Fruit fly (Drosophila melanogaster): ENCODE data around the gene CG43736.

Gene CG43736

DNA sequence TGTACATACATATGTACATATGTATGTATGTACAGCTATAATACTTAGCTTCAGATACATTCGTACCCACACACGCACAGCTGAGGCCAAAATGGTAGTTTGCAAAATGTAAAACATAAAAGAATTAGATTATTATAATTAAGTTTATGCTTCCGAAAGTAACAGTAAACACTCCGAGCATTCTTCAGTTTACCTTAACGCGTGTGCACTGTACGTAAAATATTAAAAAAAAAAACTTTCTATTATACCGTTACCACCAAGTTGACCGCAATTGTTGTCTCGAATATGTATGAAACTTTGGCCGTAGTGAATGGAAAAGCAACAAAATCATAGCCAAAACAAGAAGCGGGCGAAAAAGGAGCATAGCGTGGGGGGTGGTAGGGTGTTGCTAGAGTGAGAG is 9.1 kb upstream of the CG43736 start (continued):
- TF ChIP-seq Tbp (GFP tag; optimal IDR thresholded peaks at IDR 0.05): no peak
- TF ChIP-seq pita (GFP tag; optimal IDR thresholded peaks at IDR 0.05): no peak
- peak; percentile 51; the same call in 1 of the 2 replicates for TF ChIP-seq Nf-YA (GFP tag; IDR thresholded peaks at IDR 0.05)
- peak; percentile 76 for TF ChIP-seq CG11247 (GFP tag; IDR thresholded peaks at IDR 0.05)
- no peak for TF ChIP-seq gfzf (GFP tag; optimal IDR thresholded peaks at IDR 0.05)
- TF ChIP-seq wek (GFP tag; optimal IDR thresholded peaks at IDR 0.05): no peak
- peak; percentile 31 for TF ChIP-seq CG3995 (GFP tag; optimal IDR thresholded peaks at IDR 0.05)
- peak; percentile 35 for TF ChIP-seq disco-r (GFP tag; optimal IDR thresholded peaks at IDR 0.05)
- TF ChIP-seq CG7839 (tag; optimal IDR thresholded peaks at IDR 0.05): peak; percentile 89
- peak; percentile 66 for TF ChIP-seq CG6683 (GFP tag; optimal IDR thresholded peaks at IDR 0.05)
- peak; percentile 76 for TF ChIP-seq CG13296 (GFP tag; optimal IDR thresholded peaks at IDR 0.05)
- no peak for TF ChIP-seq Hey (tag; optimal IDR thresholded peaks at IDR 0.05)
- TF ChIP-seq yki (optimal IDR thresholded peaks at IDR 0.05): no peak
- TF ChIP-seq TFAM (GFP tag; optimal IDR thresholded peaks at IDR 0.05): peak; percentile 7
- TF ChIP-seq CG9609 (GFP tag; optimal IDR thresholded peaks at IDR 0.05): peak; percentile 58
- no peak for TF ChIP-seq Fer2 (tag; optimal IDR thresholded peaks at IDR 0.05)
- TF ChIP-seq run (tag; optimal IDR thresholded peaks at IDR 0.05): peak; percentile 68
- TF ChIP-seq fu2 (GFP tag; optimal IDR thresholded peaks at IDR 0.05): peak; percentile 56
- no peak for TF ChIP-seq cg (GFP tag; optimal IDR thresholded peaks at IDR 0.05)
- no peak for TF ChIP-seq CG17912 (GFP tag; optimal IDR thresholded peaks at IDR 0.05)
- TF ChIP-seq CG4730 (GFP tag; IDR thresholded peaks at IDR 0.05): peak; percentile 68
- TF ChIP-seq CG1832 (GFP tag; optimal IDR thresholded peaks at IDR 0.05): no peak
- peak; percentile 76 for TF ChIP-seq Aef1 (GFP tag; IDR thresholded peaks at IDR 0.05)
- TF ChIP-seq CG18619 (GFP tag; optimal IDR thresholded peaks at IDR 0.05): peak; percentile 82
- no peak for TF ChIP-seq br (optimal IDR thresholded peaks at IDR 0.05)
- peak; percentile 71 for TF ChIP-seq Chrac-16 (GFP tag; optimal IDR thresholded peaks at IDR 0.05)
- 0 out of 3 replicates have a peak, but pooled peaks have one; percentile 78 for TF ChIP-seq CG2199 (GFP tag; IDR thresholded peaks at IDR 0.05)
- no peak for TF ChIP-seq Elba2 (GFP tag; optimal IDR thresholded peaks at IDR 0.05)
- no peak for TF ChIP-seq CG11398 (GFP tag; optimal IDR thresholded peaks at IDR 0.05)
- no peak for TF ChIP-seq D (optimal IDR thresholded peaks at IDR 0.05)
- TF ChIP-seq D (GFP tag; optimal IDR thresholded peaks at IDR 0.05): peak; percentile 80
- TF ChIP-seq dan (GFP tag; IDR thresholded peaks at IDR 0.05): no peak
- TF ChIP-seq CG4617 (GFP tag; optimal IDR thresholded peaks at IDR 0.05; ENCODE audit: borderline replicate concordance): peak; percentile 45
- TF ChIP-seq Hsf (GFP tag; optimal IDR thresholded peaks at IDR 0.05): peak; percentile 76
- peak; percentile 47 for TF ChIP-seq CG7786 (GFP tag; optimal IDR thresholded peaks at IDR 0.05)
- peak; percentile 84 for TF ChIP-seq CG17568 (GFP tag; optimal IDR thresholded peaks at IDR 0.05)
- TF ChIP-seq nerfin-2 (GFP tag; IDR thresholded peaks at IDR 0.05; ENCODE audit: partially characterized antibody): no peak
- peak; percentile 64 for TF ChIP-seq al (GFP tag; IDR thresholded peaks at IDR 0.05)
- peak; percentile 91 for TF ChIP-seq Drgx (GFP tag; IDR thresholded peaks at IDR 0.05)
- peak; percentile 90 for TF ChIP-seq CG2678 (tag; optimal IDR thresholded peaks at IDR 0.05)
- peak; percentile 79 for TF ChIP-seq stc (GFP tag; IDR thresholded peaks at IDR 0.05)
- TF ChIP-seq Atf-2 (GFP tag; optimal IDR thresholded peaks at IDR 0.05): peak; percentile 27
- TF ChIP-seq dpn (GFP tag; optimal IDR thresholded peaks at IDR 0.05): peak; percentile 63 to 73
- peak; percentile 23 for TF ChIP-seq CG17802 (tag; optimal IDR thresholded peaks at IDR 0.05)
- TF ChIP-seq so (GFP tag; IDR thresholded peaks at IDR 0.05): peak; percentile 64
- TF ChIP-seq ken (GFP tag; IDR thresholded peaks at IDR 0.05): peak; percentile 78
- TF ChIP-seq CG10959 (GFP tag; IDR thresholded peaks at IDR 0.05): 0 out of 2 replicates have a peak, but pooled peaks have one; percentile 30
- no peak for TF ChIP-seq CkIIα-i1 (GFP tag; IDR thresholded peaks at IDR 0.05)
- TF ChIP-seq Atf3 (GFP tag; optimal IDR thresholded peaks at IDR 0.05): no peak
- TF ChIP-seq Oaz (GFP tag; IDR thresholded peaks at IDR 0.05): peak; percentile 53; the same call in 1 of the 2 replicates
- TF ChIP-seq Ets65A (GFP tag): peak; percentile 94
- TF ChIP-seq CG2202 (tag; optimal IDR thresholded peaks at IDR 0.05): peak; percentile 50
- no peak for TF ChIP-seq CG33557 (GFP tag; optimal IDR thresholded peaks at IDR 0.05)

All from whole organism, embryonic.